Worm (Caenorhabditis elegans): ENCODE results near the gene cpb-2.

- TF ChIP-seq dao-5 (tag; optimal IDR thresholded peaks at IDR 0.05) (no peak), W03F9.2 (tag; optimal IDR thresholded peaks at IDR 0.05) (no peak)
Measured at ce11 chrII:6171228-6171627, 21.4 kb upstream of the cpb-2 start, which contains the start of gene F40H3.3.

Measured in whole organism, L4/young adult.